Fruit fly (Drosophila melanogaster): ENCODE data around the gene CG13737.
A peak's percentile ranks its signal among the peaks of the same experiment; 100 is the strongest.

Gene CG13737

dm6 chr3L:13862403-13862802, 16.4 kb upstream of the CG13737 start (continued):
- TF ChIP-seq CG11560 (tag; IDR thresholded peaks at IDR 0.05) = peak; percentile 87; the same call in 2 of the 3 replicates
- no peak for TF ChIP-seq yki (optimal IDR thresholded peaks at IDR 0.05)
- peak; percentile 88 for TF ChIP-seq Aef1 (GFP tag; IDR thresholded peaks at IDR 0.05)
- no peak for TF ChIP-seq CG7928 (GFP tag; optimal IDR thresholded peaks at IDR 0.05)
- 0 out of 2 replicates have a peak, but pooled peaks have one; percentile 22 for TF ChIP-seq ato (GFP tag; IDR thresholded peaks at IDR 0.05; ENCODE audit: partially characterized antibody)
- TF ChIP-seq CG10959 (GFP tag; IDR thresholded peaks at IDR 0.05) = no peak
- no peak for TF ChIP-seq sima (GFP tag; optimal IDR thresholded peaks at IDR 0.05)
- TF ChIP-seq danr (GFP tag; IDR thresholded peaks at IDR 0.05) = peak; percentile 83
- peak; percentile 58 for TF ChIP-seq Fer2 (tag; optimal IDR thresholded peaks at IDR 0.05)
- no peak for TF ChIP-seq slou (GFP tag; optimal IDR thresholded peaks at IDR 0.05)
- TF ChIP-seq Opbp (GFP tag; IDR thresholded peaks at IDR 0.05; ENCODE audit: partially characterized antibody) = peak; percentile 92
- peak; percentile 52 for TF ChIP-seq tio (GFP tag; optimal IDR thresholded peaks at IDR 0.05)
- TF ChIP-seq Lhr (GFP tag; optimal IDR thresholded peaks at IDR 0.05) = no peak
- peak; percentile 93 for TF ChIP-seq CG13624 (GFP tag; optimal IDR thresholded peaks at IDR 0.05)
- TF ChIP-seq Dref (GFP tag; IDR thresholded peaks at IDR 0.05) = peak; percentile 47
- TF ChIP-seq cwo (GFP tag; optimal IDR thresholded peaks at IDR 0.05) = peak; percentile 100
- peak; percentile 74 for TF ChIP-seq CG3163 (GFP tag; optimal IDR thresholded peaks at IDR 0.05)
- TF ChIP-seq CG12299 (tag; optimal IDR thresholded peaks at IDR 0.05) = peak; percentile 58
- TF ChIP-seq gro (GFP tag; optimal IDR thresholded peaks at IDR 0.05) = no peak
- peak; percentile 11 for TF ChIP-seq fd64A (GFP tag; optimal IDR thresholded peaks at IDR 0.05)
- peak; percentile 71 for TF ChIP-seq pho (GFP tag; optimal IDR thresholded peaks at IDR 0.05)
- peak; percentile 85 for TF ChIP-seq CG10209 (GFP tag; optimal IDR thresholded peaks at IDR 0.05)
- TF ChIP-seq CG4282 (GFP tag; optimal IDR thresholded peaks at IDR 0.05) = peak; percentile 84
- TF ChIP-seq cg (GFP tag; optimal IDR thresholded peaks at IDR 0.05) = no peak
- peak; percentile 97 for TF ChIP-seq ken (GFP tag; IDR thresholded peaks at IDR 0.05)
- TF ChIP-seq row (GFP tag; IDR thresholded peaks at IDR 0.05) = peak; percentile 99
- TF ChIP-seq Myb (GFP tag; optimal IDR thresholded peaks at IDR 0.05) = peak; percentile 78
- TF ChIP-seq CG15601 (tag; optimal IDR thresholded peaks at IDR 0.05) = no peak
- TF ChIP-seq CG12155 (GFP tag; optimal IDR thresholded peaks at IDR 0.05) = peak; percentile 87
- peak; percentile 71 for TF ChIP-seq Drgx (GFP tag; IDR thresholded peaks at IDR 0.05)
- TF ChIP-seq CG11456 (GFP tag; IDR thresholded peaks at IDR 0.05) = peak; percentile 99
- TF ChIP-seq CG6254 (GFP tag; optimal IDR thresholded peaks at IDR 0.05) = no peak
- no peak for TF ChIP-seq CG33213 (GFP tag; optimal IDR thresholded peaks at IDR 0.05)
- TF ChIP-seq Hey (tag; optimal IDR thresholded peaks at IDR 0.05) = peak; percentile 80
- TF ChIP-seq sna (GFP tag; IDR thresholded peaks at IDR 0.05; ENCODE audit: partially characterized antibody) = 0 out of 2 replicates have a peak, but pooled peaks have one; percentile 20
- peak; percentile 67 for TF ChIP-seq CG2712 (tag; optimal IDR thresholded peaks at IDR 0.05)
- peak; percentile 56 for TF ChIP-seq ATbp (GFP tag; optimal IDR thresholded peaks at IDR 0.05)
- peak; percentile 49 for TF ChIP-seq caup (GFP tag; optimal IDR thresholded peaks at IDR 0.05; ENCODE audit: severe bottlenecking)
- TF ChIP-seq ERR (GFP tag; optimal IDR thresholded peaks at IDR 0.05) = peak; percentile 93
- TF ChIP-seq Bdp1 (GFP tag; optimal IDR thresholded peaks at IDR 0.05) = peak; percentile 62
- TF ChIP-seq Hr3 (GFP tag; optimal IDR thresholded peaks at IDR 0.05) = peak; percentile 85
- peak; percentile 88 for TF ChIP-seq B-H2 (GFP tag; optimal IDR thresholded peaks at IDR 0.05)
- peak; percentile 58 for TF ChIP-seq psq (GFP tag; optimal IDR thresholded peaks at IDR 0.05)
- peak; percentile 80 for TF ChIP-seq Atf3 (GFP tag; optimal IDR thresholded peaks at IDR 0.05)
- peak; percentile 89 for TF ChIP-seq dimm (GFP tag; IDR thresholded peaks at IDR 0.05)
- no peak for TF ChIP-seq tap (tag; optimal IDR thresholded peaks at IDR 0.05)
- TF ChIP-seq knrl (GFP tag; IDR thresholded peaks at IDR 0.05; ENCODE audit: partially characterized antibody) = peak; percentile 81
- TF ChIP-seq toy (GFP tag; IDR thresholded peaks at IDR 0.05) = peak; percentile 83; the same call in 1 of the 2 replicates
- no peak for TF ChIP-seq Gsc (GFP tag; IDR thresholded peaks at IDR 0.05)
- peak; percentile 4 for TF ChIP-seq ac (GFP tag; optimal IDR thresholded peaks at IDR 0.05)
- TF ChIP-seq CG3995 (GFP tag; optimal IDR thresholded peaks at IDR 0.05) = no peak
